Worm (Caenorhabditis elegans) whole organism, L1 larva: ENCODE results near the gene ddn-1.

Source experiments
- Y116A8C.19 ChIP-seq: sonication (generic microtip); optimal IDR thresholded peaks from 2 replicates; lab custom pipeline; 2016; ENCODE audit warnings: missing compliant biosample characterization, missing genetic modification characterization, borderline replicate concordance
- ama-1 ChIP-seq: fragments of 150-350 bp; optimal IDR thresholded peaks from 2 replicates; lab custom pipeline; 2014
- ceh-82 ChIP-seq, 3 experiments: fragments of 150-350 bp in 1 of 3; sonication (generic microtip) in 2 of 3; optimal IDR thresholded peaks; 2 replicates each; lab custom pipeline; 2014 to 2017; ENCODE audit warnings: missing biosample characterization in 3 of 3, missing genetic modification characterization in 3 of 3
- elt-3 ChIP-seq, 6 experiments: fragments of 150-350 bp in 1 of 6; sonication (generic microtip); optimal IDR thresholded peaks; 2 replicates each; lab custom pipeline; 2017 to 2018; ENCODE audit warnings: missing biosample characterization in 6 of 6, missing genetic modification characterization in 6 of 6, inconsistent platforms in 1 of 6
- jun-1 ChIP-seq: fragments of 150-350 bp; optimal IDR thresholded peaks from 2 replicates; lab custom pipeline; 2014; ENCODE audit warnings: missing biosample characterization, missing genetic modification reagents, missing genetic modification characterization
- lin-15B ChIP-seq: fragments of 150-350 bp; sonication (generic microtip); optimal IDR thresholded peaks from 3 replicates; lab custom pipeline; 2014; ENCODE audit warnings: missing biosample characterization, missing genetic modification characterization
- mdl-1 ChIP-seq, 2 experiments: fragments of 150-350 bp; optimal IDR thresholded peaks; 2 replicates each; lab custom pipeline; 2014 to 2017; ENCODE audit warnings: missing biosample characterization in 2 of 2, missing genetic modification characterization in 2 of 2, inconsistent platforms in 1 of 2
- nhr-237 ChIP-seq: fragments of 150-350 bp; optimal IDR thresholded peaks from 2 replicates; lab custom pipeline; 2014; ENCODE audit warnings: missing biosample characterization, missing genetic modification characterization
- nhr-28 ChIP-seq: fragments of 150-350 bp; optimal IDR thresholded peaks from 2 replicates; lab custom pipeline; 2014; ENCODE audit warnings: missing biosample characterization, missing genetic modification characterization
- nhr-76 ChIP-seq: sonication (generic microtip); optimal IDR thresholded peaks from 2 replicates; lab custom pipeline; 2017; ENCODE audit warnings: missing biosample characterization, missing genetic modification characterization
- nhr-77 ChIP-seq: fragments of 150-350 bp; optimal IDR thresholded peaks from 2 replicates; lab custom pipeline; 2014; ENCODE audit warnings: missing biosample characterization, missing genetic modification characterization
- pag-3 ChIP-seq: sonication (generic microtip); optimal IDR thresholded peaks from 2 replicates; lab custom pipeline; 2017; ENCODE audit warnings: missing genetic modification characterization, mild to moderate bottlenecking, missing compliant biosample characterization, antibody characterized with exemption, borderline replicate concordance; ENCODE audit not compliant: insufficient read depth
- zip-4 ChIP-seq: fragments of 200-800 bp; sonication (Bioruptor generic); optimal IDR thresholded peaks from 2 replicates; lab custom pipeline; 2018; ENCODE audit warnings: mild to moderate bottlenecking, missing genetic modification characterization, moderate library complexity, missing compliant biosample characterization

- TF ChIP-seq ama-1 (no peak), pag-3 (tag; lab: Kevin White, UChicago) (no peak), elt-3 (tag; optimal IDR thresholded peaks at IDR 0.05; lab: Kevin White, UChicago) (no peak), jun-1 (tag; lab: Kevin White, UChicago) (no peak), nhr-76 (tag; lab: Kevin White, UChicago) (no peak), zip-4 (GFP tag; lab: Kevin White, UChicago) (no peak), nhr-77 (tag; lab: Kevin White, UChicago) (no peak), nhr-28 (tag; lab: Kevin White, UChicago) (no peak), ceh-82 (tag; optimal IDR thresholded peaks at IDR 0.05; lab: Kevin White, UChicago) (no peak), mdl-1 (tag; optimal IDR thresholded peaks at IDR 0.05; lab: Kevin White, UChicago) (no peak), lin-15B (tag; lab: Kevin White, UChicago) (no peak), nhr-237 (tag; lab: Kevin White, UChicago) (no peak), Y116A8C.19 (no peak)
Measured at ce11 chrV:8716175-8716574, 44.1 kb downstream of the ddn-1 start, which contains the start of gene glr-5.
